Worm (Caenorhabditis elegans): ENCODE measurements around the gene srx-22.

Gene srx-22

ce11 chrV:723895-724352, 44.2 kb downstream of the srx-22 start, which contains the start of gene fbxb-72:
Gene fbxb-72 (minus strand): TSS chrV:723952.
- TF ChIP-seq ceh-39 (tag; optimal IDR thresholded peaks at IDR 0.05) (peak; percentile 44), ces-1 (GFP tag; optimal IDR thresholded peaks at IDR 0.05) (no peak), ceh-43 (GFP tag; optimal IDR thresholded peaks at IDR 0.05) (no peak), snpc-4 (tag; optimal IDR thresholded peaks at IDR 0.05) (no peak), ham-2 (GFP tag; optimal IDR thresholded peaks at IDR 0.05) (no peak), sptf-1 (tag; optimal IDR thresholded peaks at IDR 0.05) (peak; percentile 18), elt-1 (tag; optimal IDR thresholded peaks at IDR 0.05; ENCODE audit: borderline replicate concordance, insufficient read depth) (no peak), hlh-1 (tag; optimal IDR thresholded peaks at IDR 0.05) (peak; percentile 9)

ce11 chrV:724470-724890, 44.7 kb downstream of the srx-22 start:
- TF ChIP-seq mls-2 (tag; optimal IDR thresholded peaks at IDR 0.05) (no peak), snpc-4 (tag; optimal IDR thresholded peaks at IDR 0.05) (no peak), lsy-2 (tag; optimal IDR thresholded peaks at IDR 0.05) (no peak), tbx-8 (GFP tag; optimal IDR thresholded peaks at IDR 0.05) (no peak), nhr-12 (tag; optimal IDR thresholded peaks at IDR 0.05) (no peak), unc-120 (tag; optimal IDR thresholded peaks at IDR 0.05; ENCODE audit: poor library complexity, severe bottlenecking) (no peak), ceh-39 (tag; optimal IDR thresholded peaks at IDR 0.05) (no peak), ceh-83 (GFP tag; optimal IDR thresholded peaks at IDR 0.05) (no peak), mep-1 (tag; optimal IDR thresholded peaks at IDR 0.05) (no peak), ztf-11 (tag; optimal IDR thresholded peaks at IDR 0.05) (no peak)

- no peak for TF ChIP-seq zip-8 (tag; optimal IDR thresholded peaks at IDR 0.05)
- no peak for TF ChIP-seq elt-3 (tag; optimal IDR thresholded peaks at IDR 0.05)
- TF ChIP-seq nhr-2 (tag; optimal IDR thresholded peaks at IDR 0.05) = no peak
- TF ChIP-seq ztf-11 (tag; optimal IDR thresholded peaks at IDR 0.05) = no peak
- no peak for TF ChIP-seq blmp-1 (tag; optimal IDR thresholded peaks at IDR 0.05)
- no peak for TF ChIP-seq cnd-1 (tag; optimal IDR thresholded peaks at IDR 0.05)
- no peak for TF ChIP-seq elt-1 (tag; optimal IDR thresholded peaks at IDR 0.05; ENCODE audit: borderline replicate concordance, insufficient read depth)
- TF ChIP-seq snpc-4 (tag; optimal IDR thresholded peaks at IDR 0.05) = no peak
- no peak for TF ChIP-seq sem-2 (GFP tag; optimal IDR thresholded peaks at IDR 0.05)
- no peak for TF ChIP-seq pha-4 (tag; optimal IDR thresholded peaks at IDR 0.05)
- TF ChIP-seq lin-32 (GFP tag; optimal IDR thresholded peaks at IDR 0.05) = no peak
- TF ChIP-seq ces-1 (GFP tag; optimal IDR thresholded peaks at IDR 0.05) = no peak
- TF ChIP-seq lin-13 (tag; optimal IDR thresholded peaks at IDR 0.05) = no peak
- no peak for TF ChIP-seq mab-5 (tag; optimal IDR thresholded peaks at IDR 0.05)
- TF ChIP-seq sptf-1 (tag; optimal IDR thresholded peaks at IDR 0.05) = no peak
- no peak for TF ChIP-seq ceh-43 (GFP tag; optimal IDR thresholded peaks at IDR 0.05)
These were observed 45.4 kb downstream of the srx-22 start for ce11 chrV:724946-725806.

- TF ChIP-seq drap-1 (GFP tag; optimal IDR thresholded peaks at IDR 0.05) (no peak), cnd-1 (tag; optimal IDR thresholded peaks at IDR 0.05) (no peak), lsy-2 (tag; optimal IDR thresholded peaks at IDR 0.05) (no peak), unc-62 (GFP tag; optimal IDR thresholded peaks at IDR 0.05) (no peak), flh-1 (GFP tag; optimal IDR thresholded peaks at IDR 0.05) (no peak), ham-2 (GFP tag; optimal IDR thresholded peaks at IDR 0.05) (no peak), ceh-43 (GFP tag; optimal IDR thresholded peaks at IDR 0.05) (no peak), tbx-8 (GFP tag; optimal IDR thresholded peaks at IDR 0.05) (no peak), sem-2 (GFP tag; optimal IDR thresholded peaks at IDR 0.05) (no peak), nhr-2 (tag; optimal IDR thresholded peaks at IDR 0.05) (no peak), pha-4 (tag; optimal IDR thresholded peaks at IDR 0.05) (no peak), elt-3 (tag; optimal IDR thresholded peaks at IDR 0.05) (no peak), unc-120 (tag; optimal IDR thresholded peaks at IDR 0.05; ENCODE audit: poor library complexity, severe bottlenecking) (no peak), blmp-1 (tag; optimal IDR thresholded peaks at IDR 0.05) (no peak), nhr-76 (tag; optimal IDR thresholded peaks at IDR 0.05) (no peak), lin-13 (tag; optimal IDR thresholded peaks at IDR 0.05) (no peak), sptf-1 (tag; optimal IDR thresholded peaks at IDR 0.05) (no peak)
These were observed 46.2 kb downstream of the srx-22 start for ce11 chrV:725807-726572.
